Fruit fly (Drosophila melanogaster) whole organism, prepupa: ENCODE data around the gene Pus1.

Source experiments
- CG10631 ChIP-seq: fragments of 200-800 bp; sonication (Bioruptor generic); optimal IDR thresholded peaks from 2 replicates; lab custom pipeline; 2016; ENCODE audit warnings: missing biosample characterization, missing genetic modification characterization
- CG10669 ChIP-seq: fragments of 200-800 bp; sonication (Bioruptor generic); optimal IDR thresholded peaks from 3 replicates; lab custom pipeline; 2018; ENCODE audit warnings: missing biosample characterization, mild to moderate bottlenecking, missing genetic modification characterization, moderate library complexity
- CG11294 ChIP-seq: fragments of 200-800 bp; sonication (Bioruptor generic); IDR thresholded peaks from 2 replicates; pipeline ENCODE4 v1.3.6; 2022; ENCODE audit warnings: missing biosample characterization, missing genetic modification characterization
- CG11762 ChIP-seq: fragments of 200-800 bp; sonication (Bioruptor generic); optimal IDR thresholded peaks from 3 replicates; lab custom pipeline; 2016; ENCODE audit warnings: missing biosample characterization, missing genetic modification characterization; ENCODE audit not compliant: insufficient read depth
- CG11902 ChIP-seq: fragments of 200-800 bp; sonication (Bioruptor generic); optimal IDR thresholded peaks from 3 replicates; lab custom pipeline; 2016; ENCODE audit warnings: missing biosample characterization, missing genetic modification characterization
- CG15336 ChIP-seq: fragments of 200-800 bp; sonication (Bioruptor generic); IDR thresholded peaks from 2 replicates; pipeline ENCODE4 v1.3.6; 2022; ENCODE audit warnings: missing biosample characterization, missing genetic modification characterization
- CG1621 ChIP-seq: fragments of 200-800 bp; sonication (Bioruptor generic); optimal IDR thresholded peaks from 3 replicates; lab custom pipeline; 2018; ENCODE audit warnings: missing biosample characterization, mild to moderate bottlenecking, missing genetic modification characterization
- CG16779 ChIP-seq: fragments of 200-800 bp; sonication (Bioruptor generic); optimal IDR thresholded peaks from 3 replicates; lab custom pipeline; 2017; ENCODE audit warnings: missing biosample characterization, mild to moderate bottlenecking, missing genetic modification characterization
- CG3032 ChIP-seq: fragments of 200-800 bp; optimal IDR thresholded peaks from 2 replicates; lab custom pipeline; 2019; ENCODE audit warnings: missing biosample characterization, mild to moderate bottlenecking, missing genetic modification characterization, moderate library complexity
- CG31627 ChIP-seq: fragments of 200-800 bp; sonication (Bioruptor generic); optimal IDR thresholded peaks from 3 replicates; lab custom pipeline; 2016; ENCODE audit warnings: missing biosample characterization, missing genetic modification characterization
- CG32006 ChIP-seq: fragments of 200-800 bp; sonication (Bioruptor generic); optimal IDR thresholded peaks from 3 replicates; lab custom pipeline; 2017; ENCODE audit warnings: missing biosample characterization, mild to moderate bottlenecking, missing genetic modification characterization
- CG3919 ChIP-seq: fragments of 200-800 bp; sonication (Bioruptor generic); optimal IDR thresholded peaks from 3 replicates; lab custom pipeline; 2016; ENCODE audit warnings: missing biosample characterization, missing genetic modification characterization
- CG4318 ChIP-seq: fragments of 200-800 bp; sonication (Bioruptor generic); optimal IDR thresholded peaks from 3 replicates; lab custom pipeline; 2017; ENCODE audit warnings: missing biosample characterization, mild to moderate bottlenecking, missing genetic modification characterization
- CG6163 ChIP-seq: fragments of 200-800 bp; sonication (Bioruptor generic); IDR thresholded peaks from 3 replicates; pipeline ENCODE4 v1.3.6; 2022; ENCODE audit warnings: missing biosample characterization, missing genetic modification characterization
- CG6276 ChIP-seq: fragments of 200-800 bp; sonication (Bioruptor generic); optimal IDR thresholded peaks from 2 replicates; lab custom pipeline; 2017; ENCODE audit warnings: missing biosample characterization, mild to moderate bottlenecking, missing genetic modification characterization
- CG6808 ChIP-seq: fragments of 200-800 bp; sonication (Bioruptor generic); optimal IDR thresholded peaks from 3 replicates; lab custom pipeline; 2017; ENCODE audit warnings: missing biosample characterization, missing genetic modification characterization, mild to moderate bottlenecking, moderate library complexity, missing genetic modification reagents
- CG6854 ChIP-seq: fragments of 200-800 bp; sonication (Bioruptor generic); optimal IDR thresholded peaks from 2 replicates; lab custom pipeline; 2017; ENCODE audit warnings: missing biosample characterization, mild to moderate bottlenecking, missing genetic modification characterization
- CG8632 ChIP-seq: fragments of 200-800 bp; sonication (Bioruptor generic); optimal IDR thresholded peaks from 3 replicates; lab custom pipeline; 2016; ENCODE audit warnings: missing biosample characterization, missing genetic modification characterization
- Eip75B ChIP-seq: fragments of 200-800 bp; sonication (Bioruptor generic); optimal IDR thresholded peaks from 3 replicates; lab custom pipeline; 2016; ENCODE audit warnings: missing biosample characterization, missing genetic modification characterization
- Eip78C ChIP-seq: fragments of 200-800 bp; sonication (Bioruptor generic); peaks from one replicate; lab custom pipeline; 2016; ENCODE audit warnings: missing biosample characterization, missing genetic modification characterization
- Ets21C ChIP-seq: fragments of 200-800 bp; sonication (Bioruptor generic); optimal IDR thresholded peaks from 3 replicates; lab custom pipeline; 2016; ENCODE audit warnings: missing biosample characterization, missing genetic modification characterization
- Ets96B ChIP-seq: fragments of 200-800 bp; optimal IDR thresholded peaks from 2 replicates; lab custom pipeline; 2019; ENCODE audit warnings: missing biosample characterization, mild to moderate bottlenecking, missing genetic modification characterization, moderate library complexity
- Gug ChIP-seq: fragments of 200-800 bp; sonication (Bioruptor generic); IDR thresholded peaks from 2 replicates; pipeline ENCODE4 v1.3.6; 2022; ENCODE audit warnings: missing biosample characterization, missing genetic modification characterization
- Hr38 ChIP-seq: sonication (Bioruptor generic); optimal IDR thresholded peaks from 2 replicates; lab custom pipeline; 2016; ENCODE audit warnings: missing biosample characterization, missing genetic modification characterization
- Hr39 ChIP-seq: fragments of 200-800 bp; sonication (Bioruptor generic); optimal IDR thresholded peaks from 2 replicates; lab custom pipeline; 2016; ENCODE audit warnings: missing biosample characterization, missing genetic modification characterization
- Hr4 ChIP-seq: fragments of 200-800 bp; sonication (Bioruptor generic); optimal IDR thresholded peaks from 3 replicates; lab custom pipeline; 2016; ENCODE audit warnings: missing biosample characterization, missing genetic modification characterization
- Lpt ChIP-seq: fragments of 200-800 bp; sonication (Bioruptor generic); optimal IDR thresholded peaks from 3 replicates; lab custom pipeline; 2016; ENCODE audit warnings: missing biosample characterization, missing genetic modification characterization
- Met ChIP-seq: fragments of 200-800 bp; sonication (Bioruptor generic); optimal IDR thresholded peaks from 3 replicates; lab custom pipeline; 2016; ENCODE audit warnings: missing biosample characterization, missing genetic modification characterization
- OdsH ChIP-seq: fragments of 200-800 bp; sonication (Bioruptor generic); optimal IDR thresholded peaks from 3 replicates; lab custom pipeline; 2016; ENCODE audit warnings: missing biosample characterization, missing genetic modification characterization
- Smox ChIP-seq: fragments of 200-800 bp; sonication (Bioruptor generic); optimal IDR thresholded peaks from 3 replicates; lab custom pipeline; 2016; ENCODE audit warnings: missing biosample characterization, missing genetic modification characterization
- Sox102F ChIP-seq: fragments of 200-800 bp; sonication (Bioruptor generic); optimal IDR thresholded peaks from 2 replicates; lab custom pipeline; 2016; ENCODE audit warnings: missing biosample characterization, mild to moderate bottlenecking, missing genetic modification characterization
- Sox15 ChIP-seq: fragments of 200-800 bp; sonication (Bioruptor generic); optimal IDR thresholded peaks from 3 replicates; lab custom pipeline; 2016; ENCODE audit warnings: missing biosample characterization, missing genetic modification characterization
- achi ChIP-seq: fragments of 200-800 bp; sonication (Bioruptor generic); optimal IDR thresholded peaks from 3 replicates; lab custom pipeline; 2016; ENCODE audit warnings: missing biosample characterization, missing genetic modification characterization
- dac ChIP-seq: fragments of 200-800 bp; sonication (Bioruptor generic); optimal IDR thresholded peaks from 2 replicates; lab custom pipeline; 2017; ENCODE audit warnings: missing biosample characterization, mild to moderate bottlenecking, missing genetic modification characterization
- dsx ChIP-seq: fragments of 200-800 bp; optimal IDR thresholded peaks from 3 replicates; lab custom pipeline; 2019; ENCODE audit warnings: missing biosample characterization, mild to moderate bottlenecking, missing genetic modification characterization, moderate library complexity; ENCODE audit not compliant: poor library complexity, severe bottlenecking
- fd59A ChIP-seq: fragments of 200-800 bp; sonication (Bioruptor generic); optimal IDR thresholded peaks from 2 replicates; lab custom pipeline; 2017; ENCODE audit warnings: missing biosample characterization, mild to moderate bottlenecking, missing genetic modification characterization, missing genetic modification reagents
- fd85E ChIP-seq: fragments of 200-800 bp; sonication (Bioruptor generic); optimal IDR thresholded peaks from 3 replicates; lab custom pipeline; 2016; ENCODE audit warnings: missing biosample characterization, missing genetic modification characterization
- fkh ChIP-seq: fragments of 200-800 bp; sonication (Bioruptor generic); optimal IDR thresholded peaks from 3 replicates; lab custom pipeline; 2017; ENCODE audit warnings: missing biosample characterization, mild to moderate bottlenecking, missing genetic modification characterization, moderate library complexity
- net ChIP-seq: fragments of 200-800 bp; sonication (Bioruptor generic); optimal IDR thresholded peaks from 3 replicates; lab custom pipeline; 2016; ENCODE audit warnings: missing biosample characterization, missing genetic modification characterization
- pdm3 ChIP-seq: fragments of 200-800 bp; sonication (Bioruptor generic); optimal IDR thresholded peaks from 3 replicates; lab custom pipeline; 2016; ENCODE audit warnings: missing biosample characterization, missing genetic modification characterization
- salr ChIP-seq, 2 experiments: fragments of 200-800 bp; sonication (Bioruptor generic); optimal IDR thresholded peaks; 3 replicates each; lab custom pipeline; 2016 to 2018; ENCODE audit warnings: missing biosample characterization in 2 of 2, missing genetic modification characterization in 2 of 2, mild to moderate bottlenecking in 1 of 2
- spab ChIP-seq: fragments of 200-800 bp; sonication (Bioruptor generic); optimal IDR thresholded peaks from 2 replicates; lab custom pipeline; 2017; ENCODE audit warnings: missing biosample characterization, mild to moderate bottlenecking, missing genetic modification characterization, missing genetic modification reagents
- ss ChIP-seq, 2 experiments: fragments of 200-800 bp; sonication (Bioruptor generic); optimal IDR thresholded peaks; 2 replicates in 1 of 2; 3 replicates in 1 of 2; lab custom pipeline; 2017 to 2018; ENCODE audit warnings: mild to moderate bottlenecking in 2 of 2, missing biosample characterization in 2 of 2, missing genetic modification characterization in 2 of 2, moderate library complexity in 1 of 2
- svp ChIP-seq: fragments of 200-800 bp; sonication (Bioruptor generic); peaks from one replicate; lab custom pipeline; 2016; ENCODE audit warnings: missing biosample characterization, missing genetic modification characterization

Gene Pus1

DNA sequence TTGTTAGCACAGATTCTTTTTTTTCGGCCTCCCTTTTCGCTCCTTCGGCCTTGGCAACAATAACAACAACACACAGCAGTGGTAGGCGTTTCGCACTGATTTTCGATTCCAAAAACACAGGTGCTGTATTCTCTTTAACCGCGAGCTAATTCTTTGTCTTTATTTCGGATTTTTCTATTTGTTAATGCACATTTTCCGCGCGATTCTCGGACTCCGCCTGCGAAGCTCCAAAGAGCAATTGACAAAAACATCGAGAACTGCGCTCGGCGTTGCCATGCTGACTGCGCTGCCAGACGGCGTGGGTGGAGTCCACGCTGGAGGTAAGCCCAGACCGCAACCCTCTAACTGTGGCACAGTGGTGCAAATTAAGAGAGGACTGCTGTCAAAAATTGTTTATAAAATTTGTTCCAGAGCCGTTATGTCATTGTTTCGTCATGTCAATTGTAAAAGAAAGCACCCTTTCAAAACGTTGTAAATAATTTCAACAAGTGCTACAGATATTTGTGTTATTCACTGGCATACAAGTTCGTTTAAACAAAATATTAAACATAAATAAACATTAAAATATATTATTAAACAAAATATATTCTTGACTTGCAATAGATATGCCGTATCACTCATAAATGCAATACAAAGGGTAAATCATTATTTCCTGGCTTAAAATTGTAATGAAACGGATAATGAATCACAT lies 34.9 kb downstream of the Pus1 start, which contains the start of the genes DPCoAC and CG5180 (continued):
- TF ChIP-seq pdm3 (GFP tag; lab: Kevin White, UChicago) (peak; percentile 52), CG4318 (GFP tag; lab: Kevin White, UChicago) (peak; percentile 56), CG11762 (GFP tag; lab: Kevin White, UChicago) (peak; percentile 9), Hr4 (GFP tag; lab: Kevin White, UChicago) (peak; percentile 68), dac (GFP tag; lab: Kevin White, UChicago) (peak; percentile 16), CG10669 (peak; percentile 20), CG11902 (peak; percentile 27), Lpt (no peak), svp (GFP tag; lab: Kevin White, UChicago) (peak; percentile 79)

DNA sequence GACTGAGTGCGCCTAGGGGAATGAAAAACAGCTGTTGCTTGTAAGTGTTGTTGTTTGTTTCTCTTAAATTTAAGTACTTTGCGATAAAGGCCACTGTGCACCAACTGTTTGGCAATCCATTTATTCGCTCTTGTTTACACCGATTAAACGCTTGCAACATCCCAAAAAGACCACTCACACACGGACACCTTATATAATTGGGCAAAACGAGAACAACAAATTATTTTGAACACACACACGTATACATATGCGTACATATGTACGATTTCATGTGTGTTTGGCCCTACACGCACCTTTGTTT lies 35.4 kb downstream of the Pus1 start:
- no peak for TF ChIP-seq CG16779 (tag; lab: Kevin White, UChicago)
- TF ChIP-seq Met: no peak
- TF ChIP-seq CG6276 (GFP tag; lab: Kevin White, UChicago): peak; percentile 16
- TF ChIP-seq, all 60 proteins: peak for 1

DNA sequence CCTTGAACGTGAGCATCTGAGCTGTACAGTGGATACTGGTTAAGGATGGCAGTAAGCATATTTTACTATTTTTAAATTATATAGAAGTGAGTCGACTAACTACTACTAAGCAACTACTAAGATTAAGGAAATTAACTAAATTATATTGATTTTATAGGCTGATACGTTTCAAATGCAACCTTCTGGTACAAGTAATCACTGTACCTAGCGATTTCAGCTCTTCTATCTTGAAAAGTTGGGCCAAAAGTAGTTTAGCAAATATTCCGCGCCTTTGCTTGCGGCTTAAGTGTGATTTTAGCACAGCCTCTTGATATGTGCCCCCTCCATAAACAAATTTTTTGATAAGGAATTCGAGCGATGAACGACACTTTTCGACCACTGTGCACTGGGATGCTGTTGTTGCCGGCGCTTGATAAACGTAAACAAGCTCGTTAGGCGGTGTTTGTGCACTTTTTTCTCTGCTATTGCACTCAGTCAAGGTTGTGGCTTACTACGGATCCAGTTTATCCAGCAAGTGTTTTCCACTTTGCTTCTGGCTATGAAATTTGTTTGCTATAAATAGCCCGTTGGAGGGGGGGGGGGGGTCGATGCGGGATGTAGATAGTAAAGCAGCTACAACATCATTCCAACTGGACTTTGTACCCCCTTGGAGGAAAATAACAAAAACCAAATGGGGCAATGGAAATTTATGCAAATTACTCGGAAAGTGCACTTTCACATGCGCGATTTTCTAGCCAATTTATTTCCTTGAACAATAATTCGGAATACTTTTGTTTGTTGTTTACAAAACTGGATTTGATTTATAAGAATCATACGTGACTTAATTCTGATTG lies 36.0 kb downstream of the Pus1 start:
- TF ChIP-seq Lpt (peak; percentile 55), CG4318 (GFP tag; lab: Kevin White, UChicago) (peak; percentile 70), CG6163 (GFP tag; lab: Robert Waterston, UW) (peak; percentile 81), Ets96B (tag; lab: Kevin White, UChicago) (peak; percentile 52), CG1621 (tag; lab: Kevin White, UChicago) (peak; percentile 53), CG8632 (peak; percentile 52), salr (GFP tag; optimal IDR thresholded peaks at IDR 0.05; lab: Kevin White, UChicago) (peak in 1 of 2 experiments; percentile 65), achi (GFP tag; lab: Kevin White, UChicago) (peak; percentile 81), CG3919 (GFP tag; lab: Kevin White, UChicago) (peak; percentile 81), Eip75B (GFP tag; lab: Kevin White, UChicago) (peak; percentile 65), dsx (peak; percentile 6), CG11294 (GFP tag; lab: Robert Waterston, UW) (peak; percentile 74), Met (peak; percentile 75), net (GFP tag; lab: Kevin White, UChicago) (peak; percentile 54), ss (GFP tag; optimal IDR thresholded peaks at IDR 0.05; lab: Kevin White, UChicago) (peak; percentile 89), pdm3 (GFP tag; lab: Kevin White, UChicago) (peak; percentile 82), Gug (peak; percentile 79), Sox15 (GFP tag; lab: Kevin White, UChicago) (peak; percentile 63), CG16779 (tag; lab: Kevin White, UChicago) (peak; percentile 78), Hr4 (GFP tag; lab: Kevin White, UChicago) (peak; percentile 84), Hr38 (GFP tag; lab: Kevin White, UChicago) (no peak), CG6854 (GFP tag; lab: Kevin White, UChicago) (peak; percentile 36), CG3032 (peak; percentile 60), CG6808 (GFP tag; lab: Kevin White, UChicago) (peak; percentile 88), CG11762 (GFP tag; lab: Kevin White, UChicago) (peak; percentile 65), Hr39 (GFP tag; lab: Kevin White, UChicago) (peak; percentile 74), Smox (GFP tag; lab: Kevin White, UChicago) (peak; percentile 75), CG10631 (peak; percentile 72), svp (GFP tag; lab: Kevin White, UChicago) (peak; percentile 86), CG32006 (GFP tag; lab: Kevin White, UChicago) (peak; percentile 89), Ets21C (GFP tag; lab: Kevin White, UChicago) (peak; percentile 51), OdsH (GFP tag; lab: Kevin White, UChicago) (peak; percentile 79), fd59A (GFP tag; lab: Kevin White, UChicago) (peak; percentile 65), Eip78C (peak; percentile 89), spab (GFP tag; lab: Kevin White, UChicago) (peak; percentile 66), Sox102F (GFP tag; lab: Kevin White, UChicago) (peak; percentile 64), CG15336 (GFP tag; lab: Robert Waterston, UW) (peak; percentile 79), fkh (peak; percentile 54), CG31627 (GFP tag; lab: Kevin White, UChicago) (peak; percentile 66), fd85E (GFP tag; lab: Kevin White, UChicago) (no peak)
